Fruit fly (Drosophila melanogaster) whole organism, embryonic: ENCODE measurements around the gene CG11593.

Experiments used
- Adf1 ChIP-seq: fragments of 200-800 bp; sonication (Bioruptor generic); IDR thresholded peaks from 2 replicates; pipeline ENCODE4 v1.3.6; 2022; ENCODE audit warnings: missing biosample characterization, missing genetic modification characterization
- CG10267 ChIP-seq: fragments of 200-800 bp; sonication (Bioruptor generic); optimal IDR thresholded peaks from 2 replicates; lab custom pipeline; 2018; ENCODE audit warnings: missing biosample characterization, mild to moderate bottlenecking, missing genetic modification characterization, moderate library complexity
- CG10654 ChIP-seq: fragments of 200-800 bp; sonication (Bioruptor generic); optimal IDR thresholded peaks from 2 replicates; lab custom pipeline; 2016; ENCODE audit warnings: missing biosample characterization, missing genetic modification characterization
- CG12236 ChIP-seq: fragments of 200-800 bp; sonication (Bioruptor generic); optimal IDR thresholded peaks from 2 replicates; lab custom pipeline; 2016; ENCODE audit warnings: missing biosample characterization, missing genetic modification characterization
- CG13123 ChIP-seq: fragments of 200-800 bp; sonication (Bioruptor generic); optimal IDR thresholded peaks from 2 replicates; lab custom pipeline; 2016; ENCODE audit warnings: missing biosample characterization, missing genetic modification characterization
- CG13287 ChIP-seq: fragments of 200-800 bp; sonication (Bioruptor generic); IDR thresholded peaks from 2 replicates; pipeline ENCODE4 v1.3.6; 2022; ENCODE audit warnings: missing biosample characterization, missing genetic modification characterization; ENCODE audit not compliant: partially characterized antibody
- CG14014 ChIP-seq: fragments of 200-800 bp; sonication (Bioruptor generic); IDR thresholded peaks from 2 replicates; pipeline ENCODE4 v1.3.6; 2022; ENCODE audit warnings: missing biosample characterization, missing genetic modification characterization
- CG17186 ChIP-seq: fragments of 200-800 bp; sonication (Bioruptor generic); optimal IDR thresholded peaks from 3 replicates; lab custom pipeline; 2017; ENCODE audit warnings: missing biosample characterization, missing genetic modification reagents, missing genetic modification characterization
- CG33557 ChIP-seq: fragments of 200-800 bp; sonication (Bioruptor generic); optimal IDR thresholded peaks from 2 replicates; lab custom pipeline; 2019; ENCODE audit warnings: missing biosample characterization, mild to moderate bottlenecking, missing genetic modification characterization, moderate library complexity
- CG4820 ChIP-seq: fragments of 200-800 bp; sonication (Bioruptor generic); optimal IDR thresholded peaks from 3 replicates; lab custom pipeline; 2016; ENCODE audit warnings: missing biosample characterization, missing genetic modification characterization
- CG6654 ChIP-seq: fragments of 200-800 bp; sonication (Bioruptor generic); optimal IDR thresholded peaks from 2 replicates; lab custom pipeline; 2017; ENCODE audit warnings: missing biosample characterization, mild to moderate bottlenecking, missing genetic modification characterization
- CG7839 ChIP-seq: fragments of 200-800 bp; sonication (Bioruptor generic); optimal IDR thresholded peaks from 3 replicates; lab custom pipeline; 2018; ENCODE audit warnings: missing biosample characterization, mild to moderate bottlenecking, missing genetic modification characterization, moderate library complexity
- CG8388 ChIP-seq: fragments of 200-800 bp; sonication (Bioruptor generic); optimal IDR thresholded peaks from 2 replicates; lab custom pipeline; 2019; ENCODE audit warnings: missing biosample characterization, mild to moderate bottlenecking, missing genetic modification characterization, moderate library complexity
- CG9876 ChIP-seq: fragments of 200-800 bp; sonication (Bioruptor generic); optimal IDR thresholded peaks from 2 replicates; lab custom pipeline; 2016; ENCODE audit warnings: missing biosample characterization, missing genetic modification characterization
- Dfd ChIP-seq, 2 experiments: fragments of >200 bp; optimal IDR thresholded peaks; 2 replicates each; lab custom pipeline; 2017; ENCODE audit warnings: missing biosample characterization in 2 of 2, missing genetic modification characterization in 2 of 2
- Dip2 ChIP-seq: fragments of 200-800 bp; sonication (Bioruptor generic); IDR thresholded peaks from 2 replicates; pipeline ENCODE4 v1.3.6; 2022; ENCODE audit warnings: missing biosample characterization, missing genetic modification characterization
- Dll ChIP-seq: fragments of 200-800 bp; sonication (Bioruptor generic); IDR thresholded peaks from 4 replicates; pipeline ENCODE4 v1.3.6; 2022; ENCODE audit warnings: missing biosample characterization, missing genetic modification characterization; ENCODE audit not compliant: partially characterized antibody
- Ets65A ChIP-seq: fragments of 200-800 bp; sonication (Bioruptor generic); peaks from one replicate; lab custom pipeline; 2016; ENCODE audit warnings: missing biosample characterization, missing genetic modification characterization
- GATAe ChIP-seq: fragments of 200-800 bp; sonication (Bioruptor generic); conservative IDR thresholded peaks from 2 replicates; pipeline ENCODE4 v1.3.6; 2022; ENCODE audit warnings: missing biosample characterization, missing genetic modification characterization
- Hr51 ChIP-seq, 2 experiments: fragments of 200-800 bp; sonication (Bioruptor generic); optimal IDR thresholded peaks; 2 replicates in 1 of 2; 3 replicates in 1 of 2; lab custom pipeline; 2016 to 2018; ENCODE audit warnings: missing biosample characterization in 2 of 2, missing genetic modification characterization in 2 of 2, mild to moderate bottlenecking in 1 of 2, moderate library complexity in 1 of 2
- Lpt ChIP-seq: fragments of >200 bp; optimal IDR thresholded peaks from 2 replicates; lab custom pipeline; 2018; ENCODE audit warnings: missing biosample characterization, missing genetic modification characterization
- MTF-1 ChIP-seq: fragments of 200-800 bp; sonication (Bioruptor generic); optimal IDR thresholded peaks from 2 replicates; lab custom pipeline; 2018; ENCODE audit warnings: missing biosample characterization, mild to moderate bottlenecking, missing genetic modification characterization, borderline replicate concordance
- NC2β ChIP-seq: fragments of 200-800 bp; sonication (Bioruptor generic); optimal IDR thresholded peaks from 2 replicates; lab custom pipeline; 2016; ENCODE audit warnings: missing biosample characterization, missing genetic modification characterization
- Oaz ChIP-seq: fragments of 200-800 bp; sonication (Bioruptor generic); IDR thresholded peaks from 2 replicates; pipeline ENCODE4 v1.3.6; 2022; ENCODE audit warnings: missing biosample characterization, missing genetic modification characterization
- Oli ChIP-seq: fragments of 200-800 bp; sonication (Bioruptor generic); optimal IDR thresholded peaks from 2 replicates; lab custom pipeline; 2018; ENCODE audit warnings: missing biosample characterization, mild to moderate bottlenecking, missing genetic modification characterization, moderate library complexity
- Poxn ChIP-seq: fragments of 200-800 bp; sonication (Bioruptor generic); IDR thresholded peaks from 2 replicates; pipeline ENCODE4 v1.3.6; 2022; ENCODE audit warnings: missing biosample characterization, missing genetic modification characterization
- Sox100B ChIP-seq: fragments of 200-800 bp; sonication (Bioruptor generic); optimal IDR thresholded peaks from 3 replicates; lab custom pipeline; 2018; ENCODE audit warnings: missing biosample characterization, mild to moderate bottlenecking, missing genetic modification characterization
- Usf ChIP-seq: fragments of 200-800 bp; sonication (Bioruptor generic); optimal IDR thresholded peaks from 2 replicates; lab custom pipeline; 2017; ENCODE audit warnings: missing genotype, missing biosample characterization, missing genetic modification characterization
- Xrp1 ChIP-seq: fragments of 200-800 bp; sonication (Bioruptor generic); IDR thresholded peaks from 2 replicates; pipeline ENCODE4 v1.3.6; 2022; ENCODE audit warnings: missing biosample characterization, missing genetic modification characterization
- ash1 ChIP-seq: fragments of 200-800 bp; sonication (Bioruptor generic); optimal IDR thresholded peaks from 2 replicates; lab custom pipeline; 2018; ENCODE audit warnings: missing biosample characterization, mild to moderate bottlenecking, missing genetic modification characterization
- bab2 ChIP-seq: fragments of 200-800 bp; sonication (Bioruptor generic); optimal IDR thresholded peaks from 2 replicates; lab custom pipeline; 2016; ENCODE audit warnings: missing biosample characterization, missing genetic modification characterization
- chinmo ChIP-seq: fragments of 200-800 bp; sonication (Bioruptor generic); IDR thresholded peaks from 4 replicates; pipeline ENCODE4 v1.3.6; 2022; ENCODE audit warnings: missing biosample characterization, missing genetic modification characterization; ENCODE audit not compliant: partially characterized antibody
- croc ChIP-seq: fragments of 200-800 bp; sonication (Bioruptor generic); conservative IDR thresholded peaks from 3 replicates; pipeline ENCODE4 v1.3.6; 2022; ENCODE audit warnings: missing biosample characterization, missing genetic modification characterization
- crp ChIP-seq, 2 experiments: fragments of 200-800 bp; sonication (Bioruptor generic); optimal IDR thresholded peaks; 2 replicates in 1 of 2; 3 replicates in 1 of 2; lab custom pipeline; 2017; ENCODE audit warnings: missing biosample characterization in 2 of 2, missing genetic modification characterization in 2 of 2, mild to moderate bottlenecking in 1 of 2, moderate library complexity in 1 of 2
- gt ChIP-seq: fragments of 200-800 bp; sonication (Bioruptor generic); IDR thresholded peaks from 2 replicates; pipeline ENCODE4 v1.3.6; 2022; ENCODE audit warnings: missing biosample characterization, missing genetic modification characterization
- ham ChIP-seq: fragments of 200-800 bp; sonication (Bioruptor generic); IDR thresholded peaks from 2 replicates; pipeline ENCODE4 v1.3.6; 2022; ENCODE audit warnings: missing biosample characterization, missing genetic modification characterization
- jigr1 ChIP-seq: fragments of 200-800 bp; sonication (Bioruptor generic); IDR thresholded peaks from 3 replicates; pipeline ENCODE4 v1.3.6; 2022; ENCODE audit warnings: missing biosample characterization, missing genetic modification characterization
- jumu ChIP-seq: fragments of 200-800 bp; sonication (Bioruptor generic); optimal IDR thresholded peaks from 3 replicates; lab custom pipeline; 2016; ENCODE audit warnings: missing biosample characterization, missing genetic modification characterization
- klu ChIP-seq: fragments of 200-800 bp; sonication (Bioruptor generic); IDR thresholded peaks from 2 replicates; pipeline ENCODE4 v1.3.6; 2022; ENCODE audit warnings: missing biosample characterization, missing genetic modification characterization
- pho ChIP-seq: fragments of 200-800 bp; sonication (Bioruptor generic); optimal IDR thresholded peaks from 2 replicates; lab custom pipeline; 2016; ENCODE audit warnings: missing biosample characterization, missing genetic modification characterization
- psq ChIP-seq: fragments of 200-800 bp; sonication (Bioruptor generic); optimal IDR thresholded peaks from 2 replicates; lab custom pipeline; 2017; ENCODE audit warnings: missing biosample characterization, missing genetic modification characterization
- seq ChIP-seq: fragments of 200-800 bp; sonication (Bioruptor generic); IDR thresholded peaks from 2 replicates; pipeline ENCODE4 v1.3.6; 2022; ENCODE audit warnings: missing biosample characterization, missing genetic modification characterization
- sr ChIP-seq: fragments of 200-800 bp; sonication (Bioruptor generic); IDR thresholded peaks from 3 replicates; pipeline ENCODE4 v1.3.6; 2022; ENCODE audit warnings: missing biosample characterization, missing genetic modification characterization
- stwl ChIP-seq: fragments of 200-800 bp; sonication (Bioruptor generic); optimal IDR thresholded peaks from 3 replicates; lab custom pipeline; 2018; ENCODE audit warnings: missing biosample characterization, mild to moderate bottlenecking, missing genetic modification characterization, moderate library complexity
- toy ChIP-seq: fragments of 200-800 bp; sonication (Bioruptor generic); IDR thresholded peaks from 2 replicates; pipeline ENCODE4 v1.3.6; 2022; ENCODE audit warnings: missing biosample characterization, missing genetic modification characterization
- twi ChIP-seq: fragments of 200-800 bp; optimal IDR thresholded peaks from 2 replicates; lab custom pipeline; 2019; ENCODE audit warnings: missing biosample characterization, mild to moderate bottlenecking, missing genetic modification characterization, moderate library complexity
- unc-4 ChIP-seq: fragments of 200-800 bp; sonication (Bioruptor generic); IDR thresholded peaks from 2 replicates; pipeline ENCODE4 v1.3.6; 2022; ENCODE audit warnings: missing biosample characterization, missing genetic modification characterization; ENCODE audit not compliant: partially characterized antibody
- wor ChIP-seq: fragments of 200-800 bp; sonication (Bioruptor generic); IDR thresholded peaks from 2 replicates; pipeline ENCODE4 v1.3.6; 2022; ENCODE audit warnings: missing biosample characterization, missing genetic modification characterization
- zfh1 ChIP-seq: fragments of 200-800 bp; sonication (Bioruptor generic); IDR thresholded peaks from 3 replicates; pipeline ENCODE4 v1.3.6; 2022; ENCODE audit warnings: missing biosample characterization, missing genetic modification characterization

The CG11593 gene

dm6 chr3L:4040247-4040925 lies at the start of gene CG11593, which contains the start of gene Rcd5 (continued):
- no peak; the same call in 1 of the 2 replicates for TF ChIP-seq Xrp1 (GFP tag; lab: Robert Waterston, UW)
- TF ChIP-seq seq (GFP tag; lab: Robert Waterston, UW), result peak; percentile 57; the same call in 1 of the 2 replicates
- TF ChIP-seq zfh1 (GFP tag; lab: Robert Waterston, UW), result peak; percentile 82; the same call in 2 of the 3 replicates
- TF ChIP-seq Hr51 (GFP tag; optimal IDR thresholded peaks at IDR 0.05; lab: Kevin White, UChicago), result peak in 1 of 2 experiments; percentile 39
- TF ChIP-seq Poxn (GFP tag; lab: Robert Waterston, UW), result peak; percentile 60; the same call in 1 of the 2 replicates
- peak in 1 of 2 experiments; percentile 27 for TF ChIP-seq Dfd (GFP tag; optimal IDR thresholded peaks at IDR 0.05; lab: Kevin White, UChicago)
- TF ChIP-seq jumu, result peak; percentile 30
- no peak for TF ChIP-seq Lpt (GFP tag; lab: Kevin White, UChicago)
- TF ChIP-seq jigr1 (GFP tag; lab: Robert Waterston, UW), result peak; percentile 63; the same call in 1 of the 3 replicates
- TF ChIP-seq CG9876 (GFP tag; lab: Kevin White, UChicago), result no peak
- TF ChIP-seq CG7839 (tag; lab: Kevin White, UChicago), result no peak
- TF ChIP-seq MTF-1 (GFP tag; lab: Kevin White, UChicago), result no peak
- TF ChIP-seq pho, result peak; percentile 25
- TF ChIP-seq NC2β, result no peak
- peak; percentile 64; the same call in 1 of the 2 replicates for TF ChIP-seq wor
- TF ChIP-seq crp (GFP tag; optimal IDR thresholded peaks at IDR 0.05; lab: Kevin White, UChicago), result peak in 1 of 2 experiments; percentile 66
- peak; percentile 54; the same call in 1 of the 2 replicates for TF ChIP-seq klu (GFP tag; lab: Robert Waterston, UW)
- peak; percentile 60; the same call in 1 of the 2 replicates for TF ChIP-seq toy (GFP tag; lab: Robert Waterston, UW)
- TF ChIP-seq psq (GFP tag; lab: Kevin White, UChicago), result peak; percentile 16
- peak; percentile 70 for TF ChIP-seq GATAe
- no peak for TF ChIP-seq Dll (GFP tag; lab: Robert Waterston, UW)
- no peak for TF ChIP-seq CG12236 (GFP tag; lab: Kevin White, UChicago)
- TF ChIP-seq croc (GFP tag; lab: Robert Waterston, UW), result peak; percentile 78
- TF ChIP-seq sr (GFP tag; lab: Robert Waterston, UW), result peak; percentile 54; the same call in 1 of the 3 replicates
- TF ChIP-seq bab2 (GFP tag; lab: Kevin White, UChicago), result peak; percentile 42
- peak; percentile 41; the same call in 1 of the 2 replicates for TF ChIP-seq gt (GFP tag; lab: Robert Waterston, UW)
- TF ChIP-seq stwl (tag; lab: Kevin White, UChicago), result peak; percentile 79
- peak; percentile 49 for TF ChIP-seq Adf1 (GFP tag; lab: Robert Waterston, UW)
- no peak for TF ChIP-seq CG33557
- peak; percentile 38 for TF ChIP-seq CG13287 (GFP tag; lab: Robert Waterston, UW)
- no peak for TF ChIP-seq Dip2 (GFP tag; lab: Robert Waterston, UW)
- no peak for TF ChIP-seq Sox100B (GFP tag; lab: Kevin White, UChicago)
- peak; percentile 50 for TF ChIP-seq Usf (GFP tag; lab: Kevin White, UChicago)
- TF ChIP-seq ash1, result no peak
- TF ChIP-seq chinmo, result 0 out of 4 replicates have a peak, but pooled peaks have one; percentile 23
- TF ChIP-seq Oaz (GFP tag; lab: Robert Waterston, UW), result peak; percentile 68
- peak; percentile 25 for TF ChIP-seq CG13123 (GFP tag; lab: Kevin White, UChicago)
- TF ChIP-seq CG8388 (GFP tag; lab: Kevin White, UChicago), result peak; percentile 55
- no peak for TF ChIP-seq twi (tag; lab: Kevin White, UChicago)
- TF ChIP-seq CG10267 (tag; lab: Kevin White, UChicago), result peak; percentile 98
- peak; percentile 51 for TF ChIP-seq Ets65A
- TF ChIP-seq CG6654 (GFP tag; lab: Kevin White, UChicago), result no peak
- TF ChIP-seq Oli (tag; lab: Kevin White, UChicago), result peak; percentile 59
- TF ChIP-seq unc-4, result no peak
- TF ChIP-seq ham (GFP tag; lab: Robert Waterston, UW), result peak; percentile 59
- TF ChIP-seq CG4820 (GFP tag; lab: Kevin White, UChicago), result peak; percentile 55
- TF ChIP-seq CG14014, result peak; percentile 86
- peak; percentile 65 for TF ChIP-seq CG10654 (GFP tag; lab: Kevin White, UChicago)
- peak; percentile 69 for TF ChIP-seq CG17186 (GFP tag; lab: Kevin White, UChicago)
